Fruit fly (Drosophila melanogaster): Measurements from ENCODE around the gene ScpX.

Gene ScpX

dm6 chr2L:18882734-18883133 lies 51.7 kb downstream of the ScpX start:
- TF ChIP-seq fru (GFP tag; optimal IDR thresholded peaks at IDR 0.05): no peak
- no peak for TF ChIP-seq GATAd (GFP tag; optimal IDR thresholded peaks at IDR 0.05)
- no peak for TF ChIP-seq psq (GFP tag; optimal IDR thresholded peaks at IDR 0.05)
- TF ChIP-seq lola (GFP tag; optimal IDR thresholded peaks at IDR 0.05): no peak

Data from whole organism, wandering third instar larva.